Worm (Caenorhabditis elegans) whole organism, L2 larva: ENCODE results near the gene R12B2.13.

Experiments
- aly-2 ChIP-seq: fragments of 150-350 bp; optimal IDR thresholded peaks from 2 replicates; lab custom pipeline; 2014; ENCODE audit warnings: missing biosample characterization, missing genetic modification characterization
- blmp-1 ChIP-seq: sonication (generic microtip); optimal IDR thresholded peaks from 2 replicates; lab custom pipeline; 2017; ENCODE audit warnings: missing genetic modification characterization, mild to moderate bottlenecking, missing compliant biosample characterization, antibody characterized with exemption, moderate library complexity; ENCODE audit not compliant: insufficient read depth
- ceh-82 ChIP-seq: fragments of 150-350 bp; optimal IDR thresholded peaks from 2 replicates; lab custom pipeline; 2014; ENCODE audit warnings: missing biosample characterization, missing genetic modification characterization
- elt-3 ChIP-seq: sonication (generic microtip); optimal IDR thresholded peaks from 2 replicates; lab custom pipeline; 2017; ENCODE audit warnings: missing biosample characterization, missing genetic modification characterization
- lin-13 ChIP-seq: fragments of 150-350 bp; optimal IDR thresholded peaks from 2 replicates; lab custom pipeline; 2014; ENCODE audit warnings: missing biosample characterization, missing genetic modification reagents, missing genetic modification characterization
- lin-39 ChIP-seq: fragments of 150-350 bp; optimal IDR thresholded peaks from 2 replicates; lab custom pipeline; 2014; ENCODE audit warnings: missing biosample characterization, missing genetic modification reagents, missing genetic modification characterization

DNA sequence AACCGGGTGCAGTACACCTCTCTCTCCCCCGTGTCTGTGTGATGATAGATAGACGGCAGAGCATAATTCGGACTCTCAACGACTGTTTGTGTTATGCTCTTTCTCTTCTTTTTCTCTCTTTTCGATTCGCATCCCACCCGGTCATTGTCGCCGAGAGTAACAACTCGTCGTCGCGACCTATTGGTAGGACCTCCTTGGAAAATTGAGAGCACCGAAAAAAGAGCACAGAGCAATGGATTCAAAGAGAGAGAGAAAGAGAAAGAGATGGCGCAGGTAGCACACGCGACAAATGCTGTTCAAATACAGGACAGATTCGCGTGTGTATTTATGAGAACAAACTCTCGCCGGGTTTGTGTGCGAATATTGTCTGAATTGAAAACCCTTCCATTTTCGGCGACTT, 10.4 kb upstream of the R12B2.13 start:
- no peak for TF ChIP-seq elt-3 (tag; lab: Kevin White, UChicago)
- TF ChIP-seq aly-2 (tag; lab: Kevin White, UChicago), result no peak
- TF ChIP-seq ceh-82, result no peak
- no peak for TF ChIP-seq blmp-1 (tag; lab: Kevin White, UChicago)
- no peak for TF ChIP-seq lin-13 (GFP tag; lab: Kevin White, UChicago)
- no peak for TF ChIP-seq lin-39 (tag; lab: Kevin White, UChicago)
